Fruit fly (Drosophila melanogaster): ENCODE measurements around the gene CheB38a.

Gene CheB38a

dm6 chr2L:20797515-20797847 lies 20.9 kb downstream of the CheB38a start, which contains the start of gene CG9328 (continued):
- peak; percentile 45 for TF ChIP-seq grau (tag; optimal IDR thresholded peaks at IDR 0.05)
- TF ChIP-seq CG11504 (tag; optimal IDR thresholded peaks at IDR 0.05): peak; percentile 38
- peak; percentile 37 for TF ChIP-seq exex (tag; optimal IDR thresholded peaks at IDR 0.05)
- peak; percentile 61 for TF ChIP-seq lilli (GFP tag; optimal IDR thresholded peaks at IDR 0.05)
- TF ChIP-seq gfzf (GFP tag; optimal IDR thresholded peaks at IDR 0.05): peak; percentile 64
- no peak for TF ChIP-seq usp (GFP tag; optimal IDR thresholded peaks at IDR 0.05)
- TF ChIP-seq eyg (GFP tag; optimal IDR thresholded peaks at IDR 0.05): no peak
- no peak for TF ChIP-seq CG10274 (GFP tag; optimal IDR thresholded peaks at IDR 0.05)
- no peak for TF ChIP-seq pb (GFP tag; optimal IDR thresholded peaks at IDR 0.05)
- TF ChIP-seq Mrtf (GFP tag; IDR thresholded peaks at IDR 0.05): no peak
- TF ChIP-seq CG10321 (GFP tag; IDR thresholded peaks at IDR 0.05): no peak
- peak; percentile 2 for TF ChIP-seq psq (GFP tag; optimal IDR thresholded peaks at IDR 0.05)
- no peak for TF ChIP-seq nau (GFP tag; optimal IDR thresholded peaks at IDR 0.05)
- TF ChIP-seq Abd-B (GFP tag; optimal IDR thresholded peaks at IDR 0.05): no peak
- TF ChIP-seq vnd (GFP tag; IDR thresholded peaks at IDR 0.05; ENCODE audit: partially characterized antibody): no peak
- no peak for TF ChIP-seq Fer2 (tag; optimal IDR thresholded peaks at IDR 0.05)
- TF ChIP-seq tio (GFP tag; optimal IDR thresholded peaks at IDR 0.05): no peak
- TF ChIP-seq Nf-YB (GFP tag; optimal IDR thresholded peaks at IDR 0.05): peak; percentile 1
- TF ChIP-seq mam (GFP tag; optimal IDR thresholded peaks at IDR 0.05): peak; percentile 25
- TF ChIP-seq CG18011 (GFP tag; optimal IDR thresholded peaks at IDR 0.05): no peak
- peak; percentile 8 to 46 for TF ChIP-seq Pdp1 (GFP tag; optimal IDR thresholded peaks at IDR 0.05)
- peak; percentile 7 for TF ChIP-seq abd-A (tag; optimal IDR thresholded peaks at IDR 0.05)
- no peak for TF ChIP-seq Gug (GFP tag; IDR thresholded peaks at IDR 0.05)
- no peak for TF ChIP-seq CG9817 (tag; optimal IDR thresholded peaks at IDR 0.05)
- TF ChIP-seq CG7839 (tag; optimal IDR thresholded peaks at IDR 0.05): peak; percentile 25
- TF ChIP-seq CG33557 (GFP tag; optimal IDR thresholded peaks at IDR 0.05): peak; percentile 18
- TF ChIP-seq btn (GFP tag; optimal IDR thresholded peaks at IDR 0.05): no peak
- no peak for TF ChIP-seq Atf6 (GFP tag; IDR thresholded peaks at IDR 0.05)
- TF ChIP-seq peb (GFP tag; IDR thresholded peaks at IDR 0.05): no peak
- TF ChIP-seq otp (GFP tag; IDR thresholded peaks at IDR 0.05): 0 out of 3 replicates have a peak, but pooled peaks have one; percentile 32
- no peak for TF ChIP-seq run (tag; optimal IDR thresholded peaks at IDR 0.05)
- peak; percentile 7 for TF ChIP-seq CG8944 (GFP tag; optimal IDR thresholded peaks at IDR 0.05)
- TF ChIP-seq CG31365 (tag; optimal IDR thresholded peaks at IDR 0.05): no peak
- no peak for TF ChIP-seq fd64A (GFP tag; optimal IDR thresholded peaks at IDR 0.05)
- no peak for TF ChIP-seq pnt (GFP tag; optimal IDR thresholded peaks at IDR 0.05)
- peak; percentile 0 for TF ChIP-seq CG15601 (tag; optimal IDR thresholded peaks at IDR 0.05)
- no peak for TF ChIP-seq HmgD (GFP tag; optimal IDR thresholded peaks at IDR 0.05)
- TF ChIP-seq dysf (GFP tag; IDR thresholded peaks at IDR 0.05): no peak; the same call in 1 of the 3 replicates
- no peak for TF ChIP-seq Bdp1 (GFP tag; optimal IDR thresholded peaks at IDR 0.05)
- TF ChIP-seq h (optimal IDR thresholded peaks at IDR 0.05): no peak
- no peak for TF ChIP-seq YL-1 (GFP tag; optimal IDR thresholded peaks at IDR 0.05)
- TF ChIP-seq sc (optimal IDR thresholded peaks at IDR 0.05): no peak
- no peak for TF ChIP-seq sc (GFP tag; optimal IDR thresholded peaks at IDR 0.05)
- TF ChIP-seq H15 (GFP tag; IDR thresholded peaks at IDR 0.05): no peak
- TF ChIP-seq HLH3B (GFP tag; IDR thresholded peaks at IDR 0.05): no peak
- TF ChIP-seq Taf1 (GFP tag; IDR thresholded peaks at IDR 0.05): no peak
- no peak; the same call in 1 of the 2 replicates for TF ChIP-seq CG31224 (GFP tag; IDR thresholded peaks at IDR 0.05)
- no peak for TF ChIP-seq Elba2 (GFP tag; optimal IDR thresholded peaks at IDR 0.05)
- 0 out of 2 replicates have a peak, but pooled peaks have one; percentile 19 for TF ChIP-seq unc-4 (GFP tag; IDR thresholded peaks at IDR 0.05; ENCODE audit: partially characterized antibody)
- no peak for TF ChIP-seq CG5180 (GFP tag; optimal IDR thresholded peaks at IDR 0.05)
- no peak for TF ChIP-seq nerfin-2 (GFP tag; IDR thresholded peaks at IDR 0.05; ENCODE audit: partially characterized antibody)
- no peak for TF ChIP-seq CG6272 (GFP tag; IDR thresholded peaks at IDR 0.05)

All from whole organism, embryonic.